Worm (Caenorhabditis elegans) whole organism, L1 larva: ENCODE measurements around the gene lin-3.

ENCODE experiments used
- C16A3.4 ChIP-seq: fragments of 150-350 bp; optimal IDR thresholded peaks from 2 replicates; lab custom pipeline; 2014; ENCODE audit warnings: missing biosample characterization, missing genetic modification characterization
- aly-2 ChIP-seq: fragments of 150-350 bp; optimal IDR thresholded peaks from 2 replicates; lab custom pipeline; 2014; ENCODE audit warnings: missing biosample characterization, missing genetic modification characterization
- ama-1 ChIP-seq: fragments of 150-350 bp; optimal IDR thresholded peaks from 2 replicates; lab custom pipeline; 2014
- blmp-1 ChIP-seq: fragments of 150-350 bp; optimal IDR thresholded peaks from 2 replicates; lab custom pipeline; 2014; ENCODE audit warnings: missing biosample characterization, missing genetic modification characterization
- ceh-63 ChIP-seq: fragments of 200-800 bp; sonication (Bioruptor generic); optimal IDR thresholded peaks from 2 replicates; lab custom pipeline; 2018; ENCODE audit warnings: mild to moderate bottlenecking, missing genetic modification characterization, missing compliant biosample characterization
- ceh-8 ChIP-seq: fragments of 200-800 bp; sonication (Bioruptor generic); optimal IDR thresholded peaks from 2 replicates; lab custom pipeline; 2018; ENCODE audit warnings: mild to moderate bottlenecking, missing genetic modification characterization, moderate library complexity, missing compliant biosample characterization
- ceh-90 ChIP-seq: sonication (generic microtip); optimal IDR thresholded peaks from 2 replicates; lab custom pipeline; 2016; ENCODE audit warnings: missing genetic modification characterization, missing compliant biosample characterization
- dpl-1 ChIP-seq, 3 experiments: fragments of 150-350 bp in 2 of 3; sonication (generic microtip) in 1 of 3; optimal IDR thresholded peaks; 2 replicates each; lab custom pipeline; 2014 to 2017; ENCODE audit warnings: missing biosample characterization in 3 of 3, missing genetic modification characterization in 3 of 3, missing genetic modification reagents in 3 of 3
- dsc-1 ChIP-seq: sonication (generic microtip); optimal IDR thresholded peaks from 2 replicates; lab custom pipeline; 2016; ENCODE audit warnings: mild to moderate bottlenecking, missing genetic modification characterization, missing compliant biosample characterization
- efl-1 ChIP-seq, 4 experiments: fragments of 150-350 bp; optimal IDR thresholded peaks in 3 of 4; peaks in 1 of 4; 1 replicate in 1 of 4; 2 replicates in 3 of 4; lab custom pipeline; 2014; ENCODE audit warnings: missing biosample characterization in 2 of 4, missing genetic modification characterization in 2 of 4, missing genetic modification reagents in 2 of 4
- fkh-8 ChIP-seq: sonication (generic microtip); optimal IDR thresholded peaks from 2 replicates; lab custom pipeline; 2016; ENCODE audit warnings: mild to moderate bottlenecking, missing genetic modification characterization, missing compliant biosample characterization
- grh-1 ChIP-seq: fragments of 200-800 bp; sonication (Bioruptor generic); IDR thresholded peaks from 2 replicates; pipeline ENCODE4 v1.3.6; 2022; ENCODE audit warnings: missing genetic modification reagents, missing genetic modification characterization, missing compliant biosample characterization
- isw-1 ChIP-seq: fragments of 200-800 bp; sonication (Bioruptor generic); IDR thresholded peaks from 2 replicates; pipeline ENCODE4 v1.3.6; 2022; ENCODE audit warnings: missing genetic modification characterization, missing compliant biosample characterization
- lin-14 ChIP-seq: fragments of 200-800 bp; sonication (Bioruptor generic); optimal IDR thresholded peaks from 2 replicates; lab custom pipeline; 2018; ENCODE audit warnings: mild to moderate bottlenecking, missing genetic modification characterization, moderate library complexity, missing compliant biosample characterization
- lin-39 ChIP-seq: fragments of 150-350 bp; optimal IDR thresholded peaks from 2 replicates; lab custom pipeline; 2014; ENCODE audit warnings: missing biosample characterization, missing genetic modification reagents, missing genetic modification characterization
- lir-3 ChIP-seq: sonication (generic microtip); optimal IDR thresholded peaks from 2 replicates; lab custom pipeline; 2016; ENCODE audit warnings: mild to moderate bottlenecking, missing genetic modification characterization, moderate library complexity, missing compliant biosample characterization; ENCODE audit not compliant: poor library complexity
- lsy-2 ChIP-seq, 2 experiments: fragments of 150-350 bp; optimal IDR thresholded peaks; 2 replicates each; lab custom pipeline; 2014; ENCODE audit warnings: missing biosample characterization in 2 of 2, missing genetic modification characterization in 2 of 2
- nhr-11 ChIP-seq: fragments of 150-350 bp; optimal IDR thresholded peaks from 2 replicates; lab custom pipeline; 2014; ENCODE audit warnings: missing biosample characterization, missing genetic modification characterization
- nhr-12 ChIP-seq: sonication (generic microtip); optimal IDR thresholded peaks from 2 replicates; lab custom pipeline; 2017; ENCODE audit warnings: missing biosample characterization, missing genetic modification characterization
- nhr-20 ChIP-seq: sonication (generic microtip); optimal IDR thresholded peaks from 2 replicates; lab custom pipeline; 2016; ENCODE audit warnings: mild to moderate bottlenecking, missing genetic modification characterization, missing compliant biosample characterization
- nhr-237 ChIP-seq: fragments of 150-350 bp; optimal IDR thresholded peaks from 2 replicates; lab custom pipeline; 2014; ENCODE audit warnings: missing biosample characterization, missing genetic modification characterization
- nhr-47 ChIP-seq: sonication (generic microtip); optimal IDR thresholded peaks from 2 replicates; lab custom pipeline; 2016; ENCODE audit warnings: mild to moderate bottlenecking, missing genetic modification characterization, moderate library complexity, missing compliant biosample characterization
- nhr-85 ChIP-seq: sonication (generic microtip); peaks from one replicate; lab custom pipeline; 2016; ENCODE audit warnings: missing genetic modification characterization, inconsistent platforms, missing compliant biosample characterization
- nhr-90 ChIP-seq: sonication (generic microtip); optimal IDR thresholded peaks from 2 replicates; lab custom pipeline; 2016; ENCODE audit warnings: mild to moderate bottlenecking, missing genetic modification characterization, missing compliant biosample characterization; ENCODE audit not compliant: poor library complexity
- pag-3 ChIP-seq: sonication (generic microtip); optimal IDR thresholded peaks from 2 replicates; lab custom pipeline; 2017; ENCODE audit warnings: missing genetic modification characterization, mild to moderate bottlenecking, missing compliant biosample characterization, antibody characterized with exemption, borderline replicate concordance; ENCODE audit not compliant: insufficient read depth
- rnt-1 ChIP-seq: sonication (generic microtip); optimal IDR thresholded peaks from 2 replicates; lab custom pipeline; 2016; ENCODE audit warnings: mild to moderate bottlenecking, missing genetic modification characterization, moderate library complexity, missing compliant biosample characterization
- snu-23 ChIP-seq: sonication (generic microtip); optimal IDR thresholded peaks from 2 replicates; lab custom pipeline; 2016; ENCODE audit warnings: missing genetic modification characterization, missing compliant biosample characterization
- sox-4 ChIP-seq: sonication (generic microtip); optimal IDR thresholded peaks from 2 replicates; lab custom pipeline; 2016; ENCODE audit warnings: missing genetic modification characterization, missing compliant biosample characterization
- sup-37 ChIP-seq: fragments of 200-800 bp; sonication (Bioruptor generic); optimal IDR thresholded peaks from 2 replicates; lab custom pipeline; 2018; ENCODE audit warnings: mild to moderate bottlenecking, missing genetic modification characterization, missing compliant biosample characterization
- tbx-2 ChIP-seq: sonication (generic microtip); optimal IDR thresholded peaks from 2 replicates; lab custom pipeline; 2016; ENCODE audit warnings: missing genetic modification characterization, missing compliant biosample characterization
- unc-130 ChIP-seq: fragments of 150-350 bp; optimal IDR thresholded peaks from 2 replicates; lab custom pipeline; 2017; ENCODE audit warnings: missing biosample characterization, missing genetic modification characterization, inconsistent platforms
- unc-98 ChIP-seq: fragments of 200-800 bp; sonication (Bioruptor generic); IDR thresholded peaks from 2 replicates; pipeline ENCODE4 v1.3.6; 2022; ENCODE audit warnings: missing genetic modification characterization, missing compliant biosample characterization
- xbp-1 ChIP-seq: sonication (generic microtip); optimal IDR thresholded peaks from 2 replicates; lab custom pipeline; 2016; ENCODE audit warnings: missing genetic modification characterization, missing compliant biosample characterization
- ztf-11 ChIP-seq, 2 experiments: sonication (generic microtip); optimal IDR thresholded peaks; 2 replicates each; lab custom pipeline; 2016 to 2017; ENCODE audit warnings: missing genetic modification characterization in 2 of 2, missing biosample characterization in 1 of 2, missing compliant biosample characterization in 1 of 2
- ztf-4 ChIP-seq: fragments of 150-350 bp; optimal IDR thresholded peaks from 2 replicates; lab custom pipeline; 2014; ENCODE audit warnings: missing biosample characterization, missing genetic modification characterization

Gene lin-3

DNA sequence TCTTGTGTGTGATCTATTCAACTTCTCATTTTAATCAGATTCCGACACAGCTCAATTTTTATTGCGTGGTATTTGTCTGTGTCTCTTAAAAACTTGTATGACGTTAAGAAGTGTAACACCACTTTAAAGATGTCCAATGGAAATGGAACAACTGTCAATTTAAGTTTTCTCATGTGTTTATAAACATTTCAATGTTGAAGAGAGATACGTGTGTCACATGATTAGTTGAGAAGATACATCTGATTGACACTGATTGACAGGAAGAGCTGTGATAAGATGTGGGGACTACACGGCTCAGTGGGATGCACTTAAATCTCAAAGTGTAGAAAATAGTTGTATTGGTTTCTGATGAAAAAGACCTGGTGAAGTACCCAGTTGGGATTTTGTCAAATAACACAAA lies 14.2 kb downstream of the lin-3 start (continued):
- TF ChIP-seq sox-4 (tag; lab: Kevin White, UChicago), result no peak
- TF ChIP-seq dsc-1 (tag; lab: Kevin White, UChicago), result no peak
- peak; percentile 69 for TF ChIP-seq ztf-4 (tag; lab: Kevin White, UChicago)
- TF ChIP-seq ztf-11 (tag; optimal IDR thresholded peaks at IDR 0.05; lab: Kevin White, UChicago), result no peak
- TF ChIP-seq lin-39 (tag; lab: Kevin White, UChicago), result peak; percentile 96
- peak; percentile 66 for TF ChIP-seq nhr-20 (tag; lab: Kevin White, UChicago)
- TF ChIP-seq lin-14 (GFP tag; lab: Kevin White, UChicago), result peak; percentile 90
- TF ChIP-seq unc-98 (GFP tag; lab: Robert Waterston, UW), result peak; percentile 44; the same call in 1 of the 2 replicates
- peak; percentile 15 to 44 for TF ChIP-seq efl-1 (optimal IDR thresholded peaks at IDR 0.05; lab: Kevin White, UChicago)
- peak in 1 of 2 experiments; percentile 65 for TF ChIP-seq efl-1 (GFP tag; optimal IDR thresholded peaks at IDR 0.05 in 1 of 2; lab: Kevin White, UChicago)

DNA sequence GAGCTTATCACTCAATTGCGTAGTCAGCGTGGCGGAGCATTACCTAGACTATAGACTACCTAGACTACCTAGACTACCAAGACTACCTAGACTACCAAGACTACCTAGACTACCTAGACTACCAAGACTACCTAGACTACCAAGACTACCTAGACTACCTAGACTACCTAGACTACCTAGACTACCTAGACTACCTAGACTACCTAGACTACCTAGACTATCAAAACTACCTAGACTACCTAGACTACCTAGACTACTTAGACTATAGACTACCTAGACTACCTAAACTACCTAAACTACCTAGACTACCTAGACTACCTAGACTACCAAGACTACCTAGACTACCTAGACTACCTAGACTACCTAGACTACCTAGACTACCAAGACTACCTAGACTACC lies 16.8 kb downstream of the lin-3 start:
- peak; percentile 57 for TF ChIP-seq lir-3 (tag; lab: Kevin White, UChicago)
- peak; percentile 68 for TF ChIP-seq nhr-237 (tag; lab: Kevin White, UChicago)
- peak; percentile 71 for TF ChIP-seq rnt-1 (tag; lab: Kevin White, UChicago)
- TF ChIP-seq, all 84 proteins: peak for 3; not testable (repeated sequence) for 81

DNA sequence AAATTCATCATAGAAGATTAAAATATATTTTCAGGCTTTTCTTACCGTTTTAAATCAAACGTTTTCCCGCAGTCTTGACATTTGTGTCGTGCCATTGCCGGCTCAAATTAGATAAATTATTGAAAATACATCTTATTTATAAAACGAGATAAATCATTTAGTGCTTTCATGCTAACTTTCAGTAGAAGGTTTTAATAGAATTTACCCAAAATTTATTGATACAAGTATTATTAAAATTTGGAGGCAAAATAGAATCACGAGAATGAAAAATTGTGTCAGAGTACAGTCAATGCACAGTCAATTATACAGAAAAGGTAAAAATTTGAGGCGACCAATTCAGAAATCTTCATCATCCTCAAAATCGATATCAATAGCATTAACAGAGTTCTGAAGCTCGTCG lies 24.4 kb downstream of the lin-3 start, which contains the start of gene Y5F2A.4:
Y5F2A.4 (minus strand) TSS at position 101 of the 400 bp plus-strand sequence.
- TF ChIP-seq C16A3.4, result no peak
- TF ChIP-seq unc-98 (GFP tag; lab: Robert Waterston, UW), result no peak
- no peak for TF ChIP-seq ceh-63 (GFP tag; lab: Kevin White, UChicago)
- no peak for TF ChIP-seq sup-37
- TF ChIP-seq grh-1, result no peak
- TF ChIP-seq fkh-8 (tag; lab: Kevin White, UChicago), result no peak
- no peak for TF ChIP-seq pag-3
- no peak for TF ChIP-seq nhr-11 (tag; lab: Kevin White, UChicago)
- TF ChIP-seq, all 84 proteins: peak for 0

- TF ChIP-seq snu-23 (peak; percentile 9), xbp-1 (tag; lab: Kevin White, UChicago) (peak; percentile 14), isw-1 (GFP tag; lab: Robert Waterston, UW) (no peak), lsy-2 (tag; optimal IDR thresholded peaks at IDR 0.05; lab: Kevin White, UChicago) (peak in 1 of 2 experiments; percentile 4), sox-4 (tag; lab: Kevin White, UChicago) (no peak), ama-1 (lab: Kevin White, UChicago) (peak; percentile 90), nhr-47 (no peak), ceh-8 (peak; percentile 21), efl-1 (optimal IDR thresholded peaks at IDR 0.05; lab: Kevin White, UChicago) (peak; percentile 6 to 7), efl-1 (GFP tag; optimal IDR thresholded peaks at IDR 0.05 in 1 of 2; lab: Kevin White, UChicago) (peak in 1 of 2 experiments; percentile 67), ztf-4 (tag; lab: Kevin White, UChicago) (peak; percentile 12), unc-130 (tag; lab: Kevin White, UChicago) (no peak), nhr-11 (tag; lab: Kevin White, UChicago) (no peak), dpl-1 (GFP tag; optimal IDR thresholded peaks at IDR 0.05; lab: Kevin White, UChicago) (no peak), dsc-1 (tag; lab: Kevin White, UChicago) (peak; percentile 25), lir-3 (tag; lab: Kevin White, UChicago) (peak; percentile 13), rnt-1 (tag; lab: Kevin White, UChicago) (peak; percentile 10), ceh-90 (tag; lab: Kevin White, UChicago) (no peak), nhr-85 (tag; lab: Kevin White, UChicago) (peak; percentile 69), tbx-2 (tag; lab: Kevin White, UChicago) (no peak), nhr-90 (peak; percentile 5), blmp-1 (tag; lab: Kevin White, UChicago) (no peak), nhr-12 (tag; lab: Kevin White, UChicago) (no peak), aly-2 (tag; lab: Kevin White, UChicago) (peak; percentile 22)
Observed at ce11 chrIV:11080823-11081285, 26.7 kb downstream of the lin-3 start, which contains the start of gene atg-7. TSS of gene atg-7 (minus strand) at chrIV:11081055.
